Fruit fly (Drosophila melanogaster) whole organism, wandering third instar larva: Measurements from ENCODE around the gene CG14613.

Experiments
- HLH106 ChIP-seq: fragments of 200-800 bp; optimal IDR thresholded peaks from 3 replicates; lab custom pipeline; 2019; ENCODE audit warnings: missing biosample characterization, mild to moderate bottlenecking, missing genetic modification characterization, moderate library complexity
- N ChIP-seq: fragments of >200 bp; optimal IDR thresholded peaks from 2 replicates; lab custom pipeline; 2018; ENCODE audit warnings: missing biosample characterization, missing external identifiers, missing genetic modification characterization
- OdsH ChIP-seq: fragments of 200-800 bp; sonication (Bioruptor generic); optimal IDR thresholded peaks from 2 replicates; lab custom pipeline; 2016; ENCODE audit warnings: missing biosample characterization, mild to moderate bottlenecking, missing genetic modification characterization
- br ChIP-seq: fragments of 200-800 bp; sonication (Bioruptor generic); optimal IDR thresholded peaks from 2 replicates; lab custom pipeline; 2016; ENCODE audit warnings: missing biosample characterization, missing genetic modification characterization
- ey ChIP-seq: fragments of 200-800 bp; sonication (Bioruptor generic); optimal IDR thresholded peaks from 2 replicates; lab custom pipeline; 2016; ENCODE audit warnings: missing biosample characterization, missing genetic modification characterization
- foxo ChIP-seq, 2 experiments: fragments of 200-800 bp; sonication (Bioruptor generic); optimal IDR thresholded peaks; 2 replicates in 1 of 2; 3 replicates in 1 of 2; lab custom pipeline; 2016 to 2017; ENCODE audit warnings: missing biosample characterization in 2 of 2, missing genetic modification characterization in 2 of 2
- fru ChIP-seq: fragments of 200-800 bp; sonication (Bioruptor generic); optimal IDR thresholded peaks from 3 replicates; lab custom pipeline; 2016; ENCODE audit warnings: missing biosample characterization, mild to moderate bottlenecking, missing genetic modification characterization
- jim ChIP-seq: fragments of 175-275, 200-325 bp; sonication (Bioruptor generic); optimal IDR thresholded peaks from 2 replicates; lab custom pipeline; 2016; ENCODE audit warnings: missing biosample characterization, mild to moderate bottlenecking, missing genetic modification characterization
- pan ChIP-seq: fragments of >200 bp; optimal IDR thresholded peaks from 2 replicates; lab custom pipeline; 2017
- psq ChIP-seq: fragments of 200-800 bp; sonication (Bioruptor generic); optimal IDR thresholded peaks from 3 replicates; lab custom pipeline; 2017; ENCODE audit warnings: missing biosample characterization, mild to moderate bottlenecking, missing genetic modification characterization, moderate library complexity

DNA sequence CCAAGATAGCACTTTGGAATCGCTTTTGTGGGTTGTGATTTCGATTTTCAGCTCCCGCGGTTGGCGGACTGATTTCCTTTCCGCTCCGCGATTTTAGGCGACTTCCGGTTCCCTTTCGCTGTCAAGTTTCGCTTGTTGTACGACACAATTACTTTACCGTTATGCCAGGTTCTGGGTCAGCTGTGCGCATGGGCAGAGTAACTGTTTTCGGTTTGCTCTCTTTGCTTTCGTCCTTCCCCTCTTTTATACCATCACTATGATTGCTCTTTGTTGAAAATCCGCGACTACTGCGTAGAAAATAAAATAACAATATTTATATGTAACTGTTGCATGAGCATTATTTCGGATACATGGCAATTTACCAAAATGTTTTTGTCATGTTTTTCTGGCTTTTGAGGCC, 8.8 kb upstream of the CG14613 start:
- no peak for TF ChIP-seq pan (lab: Kevin White, UChicago)
- no peak for TF ChIP-seq fru (GFP tag; lab: Kevin White, UChicago)
- no peak for TF ChIP-seq OdsH (GFP tag; lab: Kevin White, UChicago)
- TF ChIP-seq ey = no peak
- no peak for TF ChIP-seq jim
- no peak for TF ChIP-seq N (GFP tag; lab: Kevin White, UChicago)
- TF ChIP-seq br = no peak
- TF ChIP-seq HLH106 (tag; lab: Kevin White, UChicago) = no peak
- no peak for TF ChIP-seq foxo (GFP tag; optimal IDR thresholded peaks at IDR 0.05; lab: Kevin White, UChicago)
- no peak for TF ChIP-seq psq (GFP tag; lab: Kevin White, UChicago)
